Fruit fly (Drosophila melanogaster): ENCODE data around the gene IntS11.

Gene IntS11

DNA sequence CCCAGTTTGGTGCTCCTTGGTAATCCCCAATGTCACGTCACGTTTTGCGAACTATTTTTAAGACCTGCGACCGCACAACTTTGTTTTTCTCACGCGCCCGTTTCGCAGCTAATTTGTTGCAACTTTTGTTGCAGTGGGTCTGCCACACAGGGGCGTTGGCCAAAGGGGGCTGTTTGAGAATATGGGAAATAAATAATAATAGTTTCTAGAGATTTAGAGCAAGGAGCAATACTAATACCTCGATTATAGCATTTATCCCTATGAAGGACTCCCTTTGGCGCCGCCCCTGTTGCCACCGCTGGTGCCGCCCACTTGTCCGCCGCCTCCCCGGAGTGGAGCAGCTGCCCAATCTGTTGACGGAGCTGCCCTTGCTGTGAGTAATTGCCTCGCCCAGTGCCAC lies 10.1 kb downstream of the IntS11 start:
- TF ChIP-seq dmrt99B (tag; optimal IDR thresholded peaks at IDR 0.05), result no peak
- TF ChIP-seq ATbp (GFP tag; optimal IDR thresholded peaks at IDR 0.05), result peak; percentile 46
- TF ChIP-seq ro (GFP tag; IDR thresholded peaks at IDR 0.05), result no peak
- no peak for TF ChIP-seq Hr3 (GFP tag; optimal IDR thresholded peaks at IDR 0.05)
- TF ChIP-seq CG12659 (GFP tag; optimal IDR thresholded peaks at IDR 0.05), result peak; percentile 1
- TF ChIP-seq Rfx (GFP tag; IDR thresholded peaks at IDR 0.05), result peak; percentile 48; the same call in 1 of the 2 replicates
- no peak for TF ChIP-seq vfl (GFP tag; optimal IDR thresholded peaks at IDR 0.05)
- no peak for TF ChIP-seq Fer3 (tag; optimal IDR thresholded peaks at IDR 0.05)
- no peak for TF ChIP-seq run (tag; optimal IDR thresholded peaks at IDR 0.05)
- TF ChIP-seq Hr78 (GFP tag; optimal IDR thresholded peaks at IDR 0.05), result no peak
- TF ChIP-seq dpn (GFP tag; optimal IDR thresholded peaks at IDR 0.05), result peak in 1 of 2 experiments; percentile 21
- peak; percentile 37 for TF ChIP-seq CG17359 (tag; optimal IDR thresholded peaks at IDR 0.05)
- peak; percentile 32; the same call in 1 of the 3 replicates for TF ChIP-seq Mrtf (GFP tag; IDR thresholded peaks at IDR 0.05)
- TF ChIP-seq grau (tag; optimal IDR thresholded peaks at IDR 0.05), result peak; percentile 3
- peak; percentile 87 for TF ChIP-seq Drgx (GFP tag; IDR thresholded peaks at IDR 0.05)
- TF ChIP-seq prd (optimal IDR thresholded peaks at IDR 0.05), result no peak
- TF ChIP-seq prd (GFP tag; IDR thresholded peaks at IDR 0.05), result peak; percentile 46; the same call in 1 of the 3 replicates
- 0 out of 3 replicates have a peak, but pooled peaks have one; percentile 30 for TF ChIP-seq jigr1 (GFP tag; IDR thresholded peaks at IDR 0.05)
- TF ChIP-seq Ptx1 (GFP tag; IDR thresholded peaks at IDR 0.05), result peak; percentile 23; the same call in 1 of the 2 replicates
- peak; percentile 18 for TF ChIP-seq Oli (tag; optimal IDR thresholded peaks at IDR 0.05)
- TF ChIP-seq CG7372 (GFP tag; IDR thresholded peaks at IDR 0.05), result 0 out of 2 replicates have a peak, but pooled peaks have one; percentile 42
- TF ChIP-seq NfI (GFP tag; optimal IDR thresholded peaks at IDR 0.05), result no peak
- peak; percentile 43; the same call in 1 of the 2 replicates for TF ChIP-seq CG6272 (GFP tag; IDR thresholded peaks at IDR 0.05)
- TF ChIP-seq zfh1 (GFP tag; IDR thresholded peaks at IDR 0.05), result peak; percentile 59; the same call in 2 of the 3 replicates
- TF ChIP-seq CG4282 (GFP tag; optimal IDR thresholded peaks at IDR 0.05), result no peak
- TF ChIP-seq CG14965 (GFP tag; optimal IDR thresholded peaks at IDR 0.05; ENCODE audit: borderline replicate concordance), result no peak
- no peak for TF ChIP-seq eyg (GFP tag; optimal IDR thresholded peaks at IDR 0.05)
- TF ChIP-seq sens (GFP tag), result peak; percentile 73
- no peak for TF ChIP-seq hkb (optimal IDR thresholded peaks at IDR 0.05)
- 0 out of 2 replicates have a peak, but pooled peaks have one; percentile 14 for TF ChIP-seq hkb (GFP tag; IDR thresholded peaks at IDR 0.05)
- 0 out of 3 replicates have a peak, but pooled peaks have one; percentile 18 for TF ChIP-seq z (GFP tag; IDR thresholded peaks at IDR 0.05)
- no peak for TF ChIP-seq CG17802 (tag; optimal IDR thresholded peaks at IDR 0.05)
- peak; percentile 63 for TF ChIP-seq vvl (GFP tag; IDR thresholded peaks at IDR 0.05)
- no peak for TF ChIP-seq Vsx1 (GFP tag; optimal IDR thresholded peaks at IDR 0.05)
- 0 out of 2 replicates have a peak, but pooled peaks have one; percentile 18 for TF ChIP-seq CG17328 (GFP tag; IDR thresholded peaks at IDR 0.05)
- no peak for TF ChIP-seq caup (GFP tag; optimal IDR thresholded peaks at IDR 0.05; ENCODE audit: severe bottlenecking)
- peak; percentile 30; the same call in 1 of the 2 replicates for TF ChIP-seq CG6689 (GFP tag; IDR thresholded peaks at IDR 0.05)
- no peak for TF ChIP-seq zen (tag; optimal IDR thresholded peaks at IDR 0.05)
- TF ChIP-seq ase (GFP tag; IDR thresholded peaks at IDR 0.05), result peak; percentile 61; the same call in 2 of the 3 replicates
- TF ChIP-seq Gug (GFP tag; IDR thresholded peaks at IDR 0.05), result peak; percentile 29; the same call in 1 of the 4 replicates
- no peak for TF ChIP-seq ash1 (GFP tag; optimal IDR thresholded peaks at IDR 0.05)
- 0 out of 2 replicates have a peak, but pooled peaks have one; percentile 27 for TF ChIP-seq stc (GFP tag; IDR thresholded peaks at IDR 0.05)
- peak; percentile 10 for TF ChIP-seq az2 (GFP tag; optimal IDR thresholded peaks at IDR 0.05)
- peak; percentile 56; the same call in 1 of the 2 replicates for TF ChIP-seq Rx (GFP tag; IDR thresholded peaks at IDR 0.05)
- no peak for TF ChIP-seq CG11696 (GFP tag; IDR thresholded peaks at IDR 0.05)
- TF ChIP-seq fd96Cb (tag; optimal IDR thresholded peaks at IDR 0.05), result peak; percentile 1
- TF ChIP-seq phol (tag; optimal IDR thresholded peaks at IDR 0.05), result peak; percentile 9
- TF ChIP-seq NC2α (GFP tag; optimal IDR thresholded peaks at IDR 0.05), result no peak
- no peak for TF ChIP-seq trh (GFP tag; optimal IDR thresholded peaks at IDR 0.05)
- peak; percentile 46 for TF ChIP-seq slbo (GFP tag; IDR thresholded peaks at IDR 0.05)
- peak; percentile 67 for TF ChIP-seq sisA (GFP tag; IDR thresholded peaks at IDR 0.05)

All from whole organism, embryonic.